Fruit fly (Drosophila melanogaster): ENCODE data around the gene Qsox4.

Qsox4 gene

DNA sequence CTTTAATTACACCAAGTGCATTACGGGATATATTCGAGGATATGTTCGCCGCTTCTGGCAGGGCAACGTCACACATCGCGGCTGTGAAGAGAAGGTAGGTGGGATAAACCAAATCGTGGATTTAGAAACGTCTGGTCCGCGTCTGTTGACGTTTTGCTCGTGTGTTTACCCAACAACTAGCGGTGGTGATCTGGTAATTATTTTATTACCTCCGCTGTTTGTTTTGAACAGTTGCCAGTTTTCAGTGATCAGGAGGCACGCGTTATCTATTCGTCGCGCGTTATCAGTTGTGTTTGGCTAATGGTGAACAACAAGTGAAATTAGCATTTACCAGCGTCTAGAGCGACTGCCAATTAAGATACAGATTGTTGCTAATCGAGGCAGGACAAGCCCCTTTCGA is 26.5 kb downstream of the Qsox4 start (continued):
- TF ChIP-seq Hsf (GFP tag; optimal IDR thresholded peaks at IDR 0.05) (no peak), tap (tag; optimal IDR thresholded peaks at IDR 0.05) (no peak), CG1529 (GFP tag; optimal IDR thresholded peaks at IDR 0.05) (no peak), fru (optimal IDR thresholded peaks at IDR 0.05) (no peak), sc (optimal IDR thresholded peaks at IDR 0.05) (no peak), sc (GFP tag; optimal IDR thresholded peaks at IDR 0.05) (no peak), CG11560 (tag; IDR thresholded peaks at IDR 0.05) (no peak), Tbp (GFP tag; optimal IDR thresholded peaks at IDR 0.05) (no peak), CG10959 (GFP tag; IDR thresholded peaks at IDR 0.05) (no peak), Chrac-16 (GFP tag; optimal IDR thresholded peaks at IDR 0.05) (no peak), CrebB (tag; optimal IDR thresholded peaks at IDR 0.05) (peak; percentile 66), pan (optimal IDR thresholded peaks at IDR 0.05) (no peak), pan (GFP tag; optimal IDR thresholded peaks at IDR 0.05 in 1 of 2, IDR thresholded peaks at IDR 0.05 in 1 of 2) (no peak), CG12236 (GFP tag; optimal IDR thresholded peaks at IDR 0.05) (no peak), org-1 (GFP tag; optimal IDR thresholded peaks at IDR 0.05) (peak; percentile 34), Nf-YA (GFP tag; IDR thresholded peaks at IDR 0.05) (no peak), sens-2 (GFP tag; IDR thresholded peaks at IDR 0.05) (no peak), zen (tag; optimal IDR thresholded peaks at IDR 0.05) (peak; percentile 57), CG6791 (GFP tag; IDR thresholded peaks at IDR 0.05; ENCODE audit: partially characterized antibody) (no peak), Taf1 (GFP tag; IDR thresholded peaks at IDR 0.05) (no peak), Sry-β (GFP tag; optimal IDR thresholded peaks at IDR 0.05) (no peak), slp2 (GFP tag; optimal IDR thresholded peaks at IDR 0.05) (no peak), CG10267 (tag; optimal IDR thresholded peaks at IDR 0.05) (no peak), ssp (GFP tag; IDR thresholded peaks at IDR 0.05) (no peak), CG3065 (GFP tag; optimal IDR thresholded peaks at IDR 0.05) (no peak), CG30431 (GFP tag; optimal IDR thresholded peaks at IDR 0.05) (no peak), hkb (optimal IDR thresholded peaks at IDR 0.05) (no peak), hkb (GFP tag; IDR thresholded peaks at IDR 0.05) (peak; percentile 54; the same call in 1 of the 2 replicates), gsb-n (tag; optimal IDR thresholded peaks at IDR 0.05) (no peak), Vsx1 (GFP tag; optimal IDR thresholded peaks at IDR 0.05) (peak; percentile 41), Gsc (GFP tag; IDR thresholded peaks at IDR 0.05) (no peak), Hmr (GFP tag; optimal IDR thresholded peaks at IDR 0.05) (peak; percentile 83), ap (GFP tag; IDR thresholded peaks at IDR 0.05) (no peak), trem (tag; optimal IDR thresholded peaks at IDR 0.05) (no peak), Fer3 (tag; optimal IDR thresholded peaks at IDR 0.05) (peak; percentile 47), kay (GFP tag; optimal IDR thresholded peaks at IDR 0.05) (no peak), yki (optimal IDR thresholded peaks at IDR 0.05) (no peak), CG32532 (GFP tag; IDR thresholded peaks at IDR 0.05) (no peak), Ets65A (GFP tag) (no peak), CoRest (tag; optimal IDR thresholded peaks at IDR 0.05) (no peak), Ravus (GFP tag; IDR thresholded peaks at IDR 0.05) (no peak), zfh2 (GFP tag; optimal IDR thresholded peaks at IDR 0.05) (no peak), CG17912 (GFP tag; optimal IDR thresholded peaks at IDR 0.05) (no peak), Usf (GFP tag; optimal IDR thresholded peaks at IDR 0.05) (no peak), Sox102F (GFP tag; optimal IDR thresholded peaks at IDR 0.05) (no peak), eve (GFP tag; optimal IDR thresholded peaks at IDR 0.05) (no peak), grn (GFP tag; optimal IDR thresholded peaks at IDR 0.05) (peak; percentile 43), CG8478 (optimal IDR thresholded peaks at IDR 0.05) (no peak), al (GFP tag; IDR thresholded peaks at IDR 0.05) (no peak), Bteb2 (GFP tag; optimal IDR thresholded peaks at IDR 0.05) (no peak), nau (GFP tag; optimal IDR thresholded peaks at IDR 0.05) (peak; percentile 38), Oaz (GFP tag; IDR thresholded peaks at IDR 0.05) (no peak), CG10654 (GFP tag; optimal IDR thresholded peaks at IDR 0.05) (no peak), sna (GFP tag; IDR thresholded peaks at IDR 0.05; ENCODE audit: partially characterized antibody) (no peak), Bgb (GFP tag; IDR thresholded peaks at IDR 0.05; ENCODE audit: partially characterized antibody) (no peak)

Measured in whole organism, embryonic.